Worm (Caenorhabditis elegans): ENCODE measurements around the gene F10E7.9.

F10E7.9 gene

ce11 chrII:7151969-7152631, 42.2 kb upstream of the F10E7.9 start, which contains the start of gene fust-1 (continued):
- TF ChIP-seq Y53F4B.3 (GFP tag; IDR thresholded peaks at IDR 0.05) (no peak), aptf-2 (GFP tag; conservative IDR thresholded peaks at IDR 0.05) (no peak), hsf-1 (GFP tag; IDR thresholded peaks at IDR 0.05) (peak; percentile 88), dpl-1 (GFP tag; optimal IDR thresholded peaks at IDR 0.05) (peak; percentile 67), F23B12.7 (tag; optimal IDR thresholded peaks at IDR 0.05; ENCODE audit: insufficient read depth) (peak; percentile 87), K12H6.12 (tag; optimal IDR thresholded peaks at IDR 0.05) (peak; percentile 88), B0336.3 (GFP tag; IDR thresholded peaks at IDR 0.05) (peak; percentile 96), ztf-3 (GFP tag; optimal IDR thresholded peaks at IDR 0.05) (peak; percentile 24), akir-1 (GFP tag; optimal IDR thresholded peaks at IDR 0.05) (no peak), ceh-58 (GFP tag; IDR thresholded peaks at IDR 0.05) (no peak), let-526 (GFP tag; IDR thresholded peaks at IDR 0.05) (peak; percentile 80; the same call in 1 of the 2 replicates), lin-54 (GFP tag; optimal IDR thresholded peaks at IDR 0.05) (peak; percentile 96), fkh-3 (tag; optimal IDR thresholded peaks at IDR 0.05) (no peak), egrh-3 (GFP tag; IDR thresholded peaks at IDR 0.05) (no peak; the same call in 1 of the 2 replicates), cebp-2 (GFP tag; IDR thresholded peaks at IDR 0.05) (0 out of 2 replicates have a peak, but pooled peaks have one; percentile 60), F55B11.4 (tag; optimal IDR thresholded peaks at IDR 0.05; ENCODE audit: borderline replicate concordance, insufficient read depth) (no peak), attf-5 (GFP tag; optimal IDR thresholded peaks at IDR 0.05) (peak; percentile 99), dox-1 (GFP tag; IDR thresholded peaks at IDR 0.05) (peak; percentile 98), K11D2.4 (GFP tag; IDR thresholded peaks at IDR 0.05) (peak; percentile 97), ztf-28 (GFP tag; IDR thresholded peaks at IDR 0.05) (no peak), hlh-26 (GFP tag; conservative IDR thresholded peaks at IDR 0.05) (no peak), madf-8 (GFP tag; conservative IDR thresholded peaks at IDR 0.05) (peak; percentile 86), ama-1 (optimal IDR thresholded peaks at IDR 0.05) (no peak), ama-1 (GFP tag; optimal IDR thresholded peaks at IDR 0.05) (peak in 1 of 2 experiments; percentile 15), Y79H2A.3 (GFP tag; conservative IDR thresholded peaks at IDR 0.05) (no peak), madf-3 (GFP tag; IDR thresholded peaks at IDR 0.05) (peak; percentile 95), nfya-2 (GFP tag; IDR thresholded peaks at IDR 0.05) (no peak), tbp1 (GFP tag; optimal IDR thresholded peaks at IDR 0.05) (peak; percentile 75), ztf-18 (tag; optimal IDR thresholded peaks at IDR 0.05) (peak; percentile 100), nhr-27 (tag; optimal IDR thresholded peaks at IDR 0.05) (no peak), ceh-100 (GFP tag; IDR thresholded peaks at IDR 0.05) (peak; percentile 88), gei-17 (GFP tag; optimal IDR thresholded peaks at IDR 0.05) (peak; percentile 79), ceh-79 (tag; optimal IDR thresholded peaks at IDR 0.05) (no peak), snpc-4 (GFP tag; optimal IDR thresholded peaks at IDR 0.05) (peak; percentile 58), snpc-4 (tag; optimal IDR thresholded peaks at IDR 0.05) (peak; percentile 48 to 89 (median 86)), F22D6.2 (tag; optimal IDR thresholded peaks at IDR 0.05) (peak; percentile 77), nhr-120 (GFP tag; IDR thresholded peaks at IDR 0.05) (no peak), aptf-3 (GFP tag; IDR thresholded peaks at IDR 0.05) (no peak), tbx-9 (tag; optimal IDR thresholded peaks at IDR 0.05; ENCODE audit: borderline replicate concordance) (no peak), unc-130 (GFP tag; optimal IDR thresholded peaks at IDR 0.05) (peak; percentile 68), rcor-1 (GFP tag; IDR thresholded peaks at IDR 0.05) (peak; percentile 95), Y53G8AR.9 (GFP tag; conservative IDR thresholded peaks at IDR 0.05) (peak; percentile 98), hmg-20 (GFP tag; IDR thresholded peaks at IDR 0.05) (peak; percentile 92), snpc-3.4 (tag; optimal IDR thresholded peaks at IDR 0.05) (peak; percentile 95), sptf-2 (GFP tag; optimal IDR thresholded peaks at IDR 0.05) (no peak), efl-1 (GFP tag; optimal IDR thresholded peaks at IDR 0.05) (peak; percentile 64), lsl-1 (GFP tag; optimal IDR thresholded peaks at IDR 0.05) (peak; percentile 87), mes-4 (tag; optimal IDR thresholded peaks at IDR 0.05) (peak; percentile 22), attf-3 (GFP tag; conservative IDR thresholded peaks at IDR 0.05) (peak; percentile 86)

Measured in whole organism, young adult.